Fruit fly (Drosophila melanogaster) whole organism, prepupa: Measurements from ENCODE around the gene CG10874.

ENCODE experiments used
- Blimp-1 ChIP-seq: fragments of 200-800 bp; sonication (Bioruptor generic); optimal IDR thresholded peaks from 3 replicates; lab custom pipeline; 2017; ENCODE audit warnings: missing biosample characterization, missing genetic modification characterization, mild to moderate bottlenecking, moderate library complexity, missing genetic modification reagents
- CG11294 ChIP-seq: fragments of 200-800 bp; sonication (Bioruptor generic); IDR thresholded peaks from 2 replicates; pipeline ENCODE4 v1.3.6; 2022; ENCODE audit warnings: missing biosample characterization, missing genetic modification characterization
- CG11762 ChIP-seq: fragments of 200-800 bp; sonication (Bioruptor generic); optimal IDR thresholded peaks from 3 replicates; lab custom pipeline; 2016; ENCODE audit warnings: missing biosample characterization, missing genetic modification characterization; ENCODE audit not compliant: insufficient read depth
- CG4318 ChIP-seq: fragments of 200-800 bp; sonication (Bioruptor generic); optimal IDR thresholded peaks from 3 replicates; lab custom pipeline; 2017; ENCODE audit warnings: missing biosample characterization, mild to moderate bottlenecking, missing genetic modification characterization
- CG6163 ChIP-seq: fragments of 200-800 bp; sonication (Bioruptor generic); IDR thresholded peaks from 3 replicates; pipeline ENCODE4 v1.3.6; 2022; ENCODE audit warnings: missing biosample characterization, missing genetic modification characterization
- CG9139 ChIP-seq: fragments of 200-800 bp; sonication (Bioruptor generic); optimal IDR thresholded peaks from 3 replicates; lab custom pipeline; 2017; ENCODE audit warnings: missing biosample characterization, mild to moderate bottlenecking, missing genetic modification characterization
- Ets21C ChIP-seq: fragments of 200-800 bp; sonication (Bioruptor generic); optimal IDR thresholded peaks from 3 replicates; lab custom pipeline; 2016; ENCODE audit warnings: missing biosample characterization, missing genetic modification characterization
- Gug ChIP-seq: fragments of 200-800 bp; sonication (Bioruptor generic); IDR thresholded peaks from 2 replicates; pipeline ENCODE4 v1.3.6; 2022; ENCODE audit warnings: missing biosample characterization, missing genetic modification characterization
- Hr39 ChIP-seq: fragments of 200-800 bp; sonication (Bioruptor generic); optimal IDR thresholded peaks from 2 replicates; lab custom pipeline; 2016; ENCODE audit warnings: missing biosample characterization, missing genetic modification characterization
- Sox14 ChIP-seq: fragments of 200-800 bp; sonication (Bioruptor generic); optimal IDR thresholded peaks from 3 replicates; lab custom pipeline; 2016; ENCODE audit warnings: missing biosample characterization, missing genetic modification characterization
- cyc ChIP-seq: fragments of 200-800 bp; sonication (Bioruptor generic); optimal IDR thresholded peaks from 3 replicates; lab custom pipeline; 2016; ENCODE audit warnings: missing biosample characterization, missing genetic modification characterization
- spab ChIP-seq: fragments of 200-800 bp; sonication (Bioruptor generic); optimal IDR thresholded peaks from 2 replicates; lab custom pipeline; 2017; ENCODE audit warnings: missing biosample characterization, mild to moderate bottlenecking, missing genetic modification characterization, missing genetic modification reagents

- TF ChIP-seq CG11294 (GFP tag; lab: Robert Waterston, UW), result no peak
- no peak for TF ChIP-seq CG11762 (GFP tag; lab: Kevin White, UChicago)
- no peak for TF ChIP-seq cyc (GFP tag; lab: Kevin White, UChicago)
- no peak for TF ChIP-seq CG6163 (GFP tag; lab: Robert Waterston, UW)
- peak; percentile 8 for TF ChIP-seq Hr39 (GFP tag; lab: Kevin White, UChicago)
- TF ChIP-seq spab (GFP tag; lab: Kevin White, UChicago), result no peak
- no peak for TF ChIP-seq CG9139 (GFP tag; lab: Kevin White, UChicago)
- TF ChIP-seq CG4318 (GFP tag; lab: Kevin White, UChicago), result no peak
- TF ChIP-seq Sox14 (GFP tag; lab: Kevin White, UChicago), result no peak
- peak; percentile 11 for TF ChIP-seq Ets21C
- no peak for TF ChIP-seq Gug (GFP tag; lab: Robert Waterston, UW)
- no peak for TF ChIP-seq Blimp-1 (GFP tag; lab: Kevin White, UChicago)
Measured at dm6 chr2L:2181971-2182643, 10.1 kb downstream of the CG10874 start.
